Worm (Caenorhabditis elegans): ENCODE measurements around the gene M199.134.

DNA sequence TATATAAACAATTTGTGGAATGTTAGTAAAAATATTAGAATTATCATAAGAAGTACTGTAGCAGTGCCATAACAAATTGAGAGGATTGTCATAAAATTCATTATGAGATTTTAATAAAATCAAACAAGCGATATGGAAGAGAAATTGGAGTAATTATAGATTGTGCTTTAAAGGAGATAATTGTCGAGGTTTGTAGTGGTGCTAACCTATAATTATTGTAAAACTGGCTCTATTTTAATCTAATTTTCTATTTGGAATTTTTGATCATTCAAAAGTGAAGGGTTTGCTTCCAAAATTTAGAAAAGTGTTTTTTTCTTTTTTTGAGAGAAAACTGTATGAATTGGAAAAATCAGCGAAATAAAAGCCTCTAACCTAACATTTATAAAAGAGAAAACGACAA lies 27.8 kb upstream of the M199.134 start, which contains the start of gene srg-51:
- TF ChIP-seq nhr-237 (tag; optimal IDR thresholded peaks at IDR 0.05) (no peak), aly-2 (tag; optimal IDR thresholded peaks at IDR 0.05) (no peak), ceh-63 (GFP tag; optimal IDR thresholded peaks at IDR 0.05) (no peak), elt-3 (tag; optimal IDR thresholded peaks at IDR 0.05) (no peak), pag-3 (tag; optimal IDR thresholded peaks at IDR 0.05; ENCODE audit: borderline replicate concordance, insufficient read depth) (no peak), lin-39 (tag; optimal IDR thresholded peaks at IDR 0.05) (no peak), efl-1 (optimal IDR thresholded peaks at IDR 0.05) (no peak), efl-1 (GFP tag; optimal IDR thresholded peaks at IDR 0.05 in 1 of 2) (no peak)

Measured in whole organism, L1 larva.